Worm (Caenorhabditis elegans): ENCODE results near the gene K05F6.14.
"Not testable (repeated sequence)": the region's sequence is repeated elsewhere in the genome, so short reads cannot be mapped to it uniquely, and the experiment has no call there.

Gene K05F6.14

ce11 chrII:1538589-1538988 is 23.4 kb upstream of the K05F6.14 start, which contains the start of gene fbxb-44:
TSS of gene fbxb-44 (plus strand) at chrII:1538889.
- TF ChIP-seq ZK546.5 (tag; optimal IDR thresholded peaks at IDR 0.05) (no peak), elt-3 (tag; optimal IDR thresholded peaks at IDR 0.05) (no peak), nhr-237 (tag; optimal IDR thresholded peaks at IDR 0.05) (no peak), sma-3 (GFP tag; optimal IDR thresholded peaks at IDR 0.05) (no peak), aly-2 (tag; optimal IDR thresholded peaks at IDR 0.05) (no peak), egl-27 (tag; optimal IDR thresholded peaks at IDR 0.05) (no peak), nhr-23 (tag; optimal IDR thresholded peaks at IDR 0.05) (no peak), zag-1 (tag; optimal IDR thresholded peaks at IDR 0.05) (no peak)

- not testable (repeated sequence) for TF ChIP-seq snpc-4 (tag; optimal IDR thresholded peaks at IDR 0.05); blmp-1 (tag; optimal IDR thresholded peaks at IDR 0.05; ENCODE audit: insufficient read depth); unc-55 (GFP tag; optimal IDR thresholded peaks at IDR 0.05)
Measured at ce11 chrII:1540628-1541027, 21.3 kb upstream of the K05F6.14 start, which contains the start of gene poml-4. TSS of gene poml-4 (plus strand) at chrII:1540928.

- not testable (repeated sequence) for TF ChIP-seq nhr-23, nhr-12, nhr-25 (tag; optimal IDR thresholded peaks at IDR 0.05)
Measured at ce11 chrII:1543182-1543581, 18.8 kb upstream of the K05F6.14 start, which contains the start of gene K05F6.4. TSS of gene K05F6.4 (plus strand) at chrII:1543482.

- TF ChIP-seq peb-1 (tag; optimal IDR thresholded peaks at IDR 0.05) (no peak), ztf-11 (tag; optimal IDR thresholded peaks at IDR 0.05) (no peak), unc-55 (GFP tag; optimal IDR thresholded peaks at IDR 0.05) (no peak)
Measured at ce11 chrII:1545625-1546024, 16.3 kb upstream of the K05F6.14 start, which contains the start of gene K05F6.12. TSS of gene K05F6.12 (plus strand) at chrII:1545925.

ce11 chrII:1550501-1550900 is 11.5 kb upstream of the K05F6.14 start, which contains the start of the genes fbxb-52 and fbxb-51:
TSS of gene fbxb-52 (minus strand) at chrII:1550601.
TSS of gene fbxb-51 (plus strand) at chrII:1550712.
- TF ChIP-seq nhr-23 (tag; optimal IDR thresholded peaks at IDR 0.05): no peak
- no peak for TF ChIP-seq ceh-16 (tag; optimal IDR thresholded peaks at IDR 0.05)
- no peak for TF ChIP-seq ztf-1 (GFP tag; conservative IDR thresholded peaks at IDR 0.05)
- no peak for TF ChIP-seq nhr-11 (tag; optimal IDR thresholded peaks at IDR 0.05)
- no peak for TF ChIP-seq nhr-12 (tag; optimal IDR thresholded peaks at IDR 0.05)
- no peak for TF ChIP-seq sem-4 (tag; optimal IDR thresholded peaks at IDR 0.05)
- no peak for TF ChIP-seq lin-11 (tag; optimal IDR thresholded peaks at IDR 0.05)
- TF ChIP-seq elt-1 (tag; optimal IDR thresholded peaks at IDR 0.05): no peak
- no peak for TF ChIP-seq nhr-25 (tag; optimal IDR thresholded peaks at IDR 0.05)
- no peak for TF ChIP-seq ceh-82 (tag; optimal IDR thresholded peaks at IDR 0.05)
- TF ChIP-seq unc-55 (GFP tag; optimal IDR thresholded peaks at IDR 0.05): no peak
- no peak for TF ChIP-seq ZK546.5 (tag; optimal IDR thresholded peaks at IDR 0.05)
- no peak for TF ChIP-seq elt-3 (tag; optimal IDR thresholded peaks at IDR 0.05)
- no peak for TF ChIP-seq gmeb-1 (tag; optimal IDR thresholded peaks at IDR 0.05)
- no peak for TF ChIP-seq ama-1 (optimal IDR thresholded peaks at IDR 0.05)
- no peak for TF ChIP-seq nhr-237 (tag; optimal IDR thresholded peaks at IDR 0.05)
- no peak for TF ChIP-seq R02D3.7 (tag; optimal IDR thresholded peaks at IDR 0.05)
- TF ChIP-seq nhr-6 (tag; optimal IDR thresholded peaks at IDR 0.05): no peak

ce11 chrII:1556217-1556616 is 5.7 kb upstream of the K05F6.14 start, which contains the start of the genes fbxb-54 and fbxb-50:
TSS of gene fbxb-54 (minus strand) at chrII:1556317.
TSS of gene fbxb-50 (plus strand) at chrII:1556443.
- TF ChIP-seq nhr-12, ztf-4, egl-27 (tag; optimal IDR thresholded peaks at IDR 0.05): not testable (repeated sequence)

- TF ChIP-seq Y55F3AM.14 (GFP tag; optimal IDR thresholded peaks at IDR 0.05) (no peak), elt-1 (tag; optimal IDR thresholded peaks at IDR 0.05) (no peak), nhr-10 (tag; optimal IDR thresholded peaks at IDR 0.05) (no peak), unc-55 (GFP tag; optimal IDR thresholded peaks at IDR 0.05) (no peak), blmp-1 (tag; optimal IDR thresholded peaks at IDR 0.05; ENCODE audit: insufficient read depth) (no peak), peb-1 (tag; optimal IDR thresholded peaks at IDR 0.05) (no peak), dmd-4 (tag; optimal IDR thresholded peaks at IDR 0.05) (no peak), mbf-1 (tag; optimal IDR thresholded peaks at IDR 0.05) (no peak), gmeb-1 (tag; optimal IDR thresholded peaks at IDR 0.05) (no peak), F13H6.1 (tag; optimal IDR thresholded peaks at IDR 0.05) (no peak), crh-2 (tag; optimal IDR thresholded peaks at IDR 0.05) (no peak), mdl-1 (tag; optimal IDR thresholded peaks at IDR 0.05) (no peak)
Measured at ce11 chrII:1560839-1561238, 1.1 kb upstream of the K05F6.14 start.
